Worm (Caenorhabditis elegans) whole organism, L4 larva: Measurements from ENCODE around the gene M01H9.3.

Experiments used
- F10B5.3 ChIP-seq: sonication (generic microtip); optimal IDR thresholded peaks from 2 replicates; lab custom pipeline; 2016; ENCODE audit warnings: mild to moderate bottlenecking, missing genetic modification characterization, missing compliant biosample characterization
- F26F4.8 ChIP-seq: fragments of 200-800 bp; sonication (Bioruptor generic); conservative IDR thresholded peaks from 2 replicates; pipeline ENCODE4 v1.3.6; 2022; ENCODE audit warnings: missing genetic modification characterization, missing compliant biosample characterization
- F37D6.2 ChIP-seq: sonication (generic microtip); optimal IDR thresholded peaks from 2 replicates; lab custom pipeline; 2016; ENCODE audit warnings: mild to moderate bottlenecking, missing genetic modification characterization, missing compliant biosample characterization
- F44E2.7 ChIP-seq: fragments of 200-800 bp; sonication (Bioruptor generic); IDR thresholded peaks from 2 replicates; pipeline ENCODE4 v2.1.2; 2022; ENCODE audit warnings: missing genetic modification characterization, missing compliant biosample characterization
- F49E8.2 ChIP-seq: sonication (generic microtip); optimal IDR thresholded peaks from 2 replicates; lab custom pipeline; 2016; ENCODE audit warnings: missing compliant biosample characterization, mild to moderate bottlenecking, missing genetic modification characterization, borderline replicate concordance
- R02D3.7 ChIP-seq: fragments of 150-350 bp; sonication (generic microtip); optimal IDR thresholded peaks from 3 replicates; lab custom pipeline; 2014; ENCODE audit warnings: missing biosample characterization, missing genetic modification characterization
- Y105C5A.15 ChIP-seq: fragments of 200-800 bp; sonication (Bioruptor generic); IDR thresholded peaks from 2 replicates; pipeline ENCODE4 v1.3.6; 2022; ENCODE audit warnings: missing genetic modification characterization, missing compliant biosample characterization
- Y48G9A.11 ChIP-seq: fragments of 200-800 bp; sonication (Bioruptor generic); IDR thresholded peaks from 2 replicates; pipeline ENCODE4 v1.3.6; 2022; ENCODE audit warnings: missing genetic modification reagents, missing genetic modification characterization, missing compliant biosample characterization
- Y75B8A.6 ChIP-seq: fragments of 200-800 bp; sonication (Bioruptor generic); IDR thresholded peaks from 2 replicates; pipeline ENCODE4 v1.3.6; 2022; ENCODE audit warnings: missing genetic modification reagents, missing genetic modification characterization, missing compliant biosample characterization
- ZK337.2 ChIP-seq: fragments of 200-800 bp; sonication (Bioruptor generic); IDR thresholded peaks from 2 replicates; pipeline ENCODE4 v1.3.6; 2022; ENCODE audit warnings: missing genetic modification reagents, missing genetic modification characterization, missing compliant biosample characterization
- aha-1 ChIP-seq: fragments of 150-350 bp; peaks from one replicate; lab custom pipeline; 2014; ENCODE audit warnings: missing biosample characterization, missing genetic modification characterization
- attf-4 ChIP-seq: sonication (generic microtip); optimal IDR thresholded peaks from 3 replicates; lab custom pipeline; 2017; ENCODE audit warnings: missing biosample characterization, missing genetic modification characterization
- cey-2 ChIP-seq: sonication (generic microtip); optimal IDR thresholded peaks from 3 replicates; lab custom pipeline; 2017; ENCODE audit warnings: missing genetic modification characterization, mild to moderate bottlenecking, missing compliant biosample characterization, antibody characterized with exemption, borderline replicate concordance; ENCODE audit not compliant: insufficient read depth
- daf-8 ChIP-seq: fragments of 200-800 bp; sonication (Bioruptor generic); IDR thresholded peaks from 2 replicates; pipeline ENCODE4 v1.3.6; 2022; ENCODE audit warnings: missing genetic modification characterization, missing compliant biosample characterization
- dpl-1 ChIP-seq: fragments of 150-350 bp; optimal IDR thresholded peaks from 2 replicates; lab custom pipeline; 2014; ENCODE audit warnings: missing biosample characterization, missing genetic modification reagents, missing genetic modification characterization
- duxl-1 ChIP-seq: sonication (generic microtip); optimal IDR thresholded peaks from 2 replicates; lab custom pipeline; 2016; ENCODE audit warnings: mild to moderate bottlenecking, missing genetic modification characterization, moderate library complexity, missing compliant biosample characterization; ENCODE audit not compliant: poor library complexity
- dve-1 ChIP-seq: sonication (generic microtip); optimal IDR thresholded peaks from 2 replicates; lab custom pipeline; 2017; ENCODE audit warnings: antibody characterized with exemption, mild to moderate bottlenecking, missing genetic modification characterization, missing compliant biosample characterization; ENCODE audit not compliant: insufficient read depth
- fos-1 ChIP-seq: fragments of 150-350 bp; optimal IDR thresholded peaks from 2 replicates; lab custom pipeline; 2014; ENCODE audit warnings: missing biosample characterization, missing genetic modification characterization
- jun-1 ChIP-seq: fragments of 150-350 bp; optimal IDR thresholded peaks from 2 replicates; lab custom pipeline; 2014; ENCODE audit warnings: missing biosample characterization, missing genetic modification reagents, missing genetic modification characterization
- lim-7 ChIP-seq: fragments of 200-800 bp; sonication (Bioruptor generic); IDR thresholded peaks from 2 replicates; pipeline ENCODE4 v1.3.6; 2022; ENCODE audit warnings: missing genetic modification characterization, missing compliant biosample characterization
- lin-15B ChIP-seq: fragments of 150-350 bp; sonication (generic microtip); optimal IDR thresholded peaks from 3 replicates; lab custom pipeline; 2014; ENCODE audit warnings: missing biosample characterization, missing genetic modification characterization
- lin-39 ChIP-seq: fragments of 150-350 bp; optimal IDR thresholded peaks from 2 replicates; lab custom pipeline; 2014; ENCODE audit warnings: missing biosample characterization, missing genetic modification reagents, missing genetic modification characterization
- lsy-2 ChIP-seq, 2 experiments: fragments of 150-350 bp in 1 of 2; sonication (generic microtip) in 1 of 2; optimal IDR thresholded peaks; 2 replicates each; lab custom pipeline; 2014 to 2017; ENCODE audit warnings: missing biosample characterization in 2 of 2, missing genetic modification characterization in 2 of 2
- madf-5 ChIP-seq, 2 experiments: fragments of 200-800 bp; sonication (Bioruptor generic); IDR thresholded peaks; 2 replicates each; pipeline ENCODE4 v1.3.6; 2022; ENCODE audit warnings: missing compliant biosample characterization in 2 of 2, missing genetic modification characterization in 2 of 2
- mdl-1 ChIP-seq, 2 experiments: fragments of 150-350 bp in 1 of 2; sonication (generic microtip) in 1 of 2; optimal IDR thresholded peaks; 2 replicates each; lab custom pipeline; 2014 to 2017; ENCODE audit warnings: missing biosample characterization in 2 of 2, missing genetic modification characterization in 2 of 2
- mdt-29 ChIP-seq: fragments of 200-800 bp; sonication (Bioruptor generic); IDR thresholded peaks from 2 replicates; pipeline ENCODE4 v1.3.6; 2022; ENCODE audit warnings: missing genetic modification reagents, missing genetic modification characterization, missing compliant biosample characterization
- mes-2 ChIP-seq: sonication (generic microtip); optimal IDR thresholded peaks from 2 replicates; lab custom pipeline; 2016; ENCODE audit warnings: missing genotype, mild to moderate bottlenecking, missing genetic modification characterization, missing compliant biosample characterization; ENCODE audit not compliant: poor library complexity, severe bottlenecking
- nhr-10 ChIP-seq: fragments of 150-350 bp; optimal IDR thresholded peaks from 2 replicates; lab custom pipeline; 2014; ENCODE audit warnings: missing biosample characterization, missing genetic modification characterization
- nhr-102 ChIP-seq: sonication (generic microtip); optimal IDR thresholded peaks from 2 replicates; lab custom pipeline; 2016; ENCODE audit warnings: mild to moderate bottlenecking, missing genetic modification characterization, moderate library complexity, missing compliant biosample characterization
- nhr-111 ChIP-seq: fragments of 200-800 bp; sonication (Bioruptor generic); optimal IDR thresholded peaks from 2 replicates; lab custom pipeline; 2018; ENCODE audit warnings: mild to moderate bottlenecking, missing genetic modification characterization, missing compliant biosample characterization
- nhr-237 ChIP-seq: sonication (generic microtip); optimal IDR thresholded peaks from 2 replicates; lab custom pipeline; 2017; ENCODE audit warnings: missing biosample characterization, missing genetic modification characterization
- nhr-25 ChIP-seq: sonication (generic microtip); optimal IDR thresholded peaks from 2 replicates; lab custom pipeline; 2017; ENCODE audit warnings: missing genetic modification characterization, mild to moderate bottlenecking, missing compliant biosample characterization, antibody characterized with exemption, moderate library complexity, borderline replicate concordance; ENCODE audit not compliant: insufficient read depth
- nhr-28 ChIP-seq: fragments of 150-350 bp; optimal IDR thresholded peaks from 2 replicates; lab custom pipeline; 2014; ENCODE audit warnings: missing biosample characterization, missing genetic modification characterization
- nhr-42 ChIP-seq: fragments of 200-800 bp; sonication (Bioruptor generic); IDR thresholded peaks from 2 replicates; pipeline ENCODE4 v1.3.6; 2022; ENCODE audit warnings: missing genetic modification characterization, missing compliant biosample characterization
- pqm-1 ChIP-seq: sonication (generic microtip); optimal IDR thresholded peaks from 2 replicates; lab custom pipeline; 2017; ENCODE audit warnings: missing biosample characterization, missing genetic modification characterization
- rbr-2 ChIP-seq: sonication (generic microtip); optimal IDR thresholded peaks from 2 replicates; lab custom pipeline; 2016; ENCODE audit warnings: missing genotype, missing genetic modification characterization, missing compliant biosample characterization
- set-16 ChIP-seq: fragments of 200-800 bp; sonication (Bioruptor generic); IDR thresholded peaks from 2 replicates; pipeline ENCODE4 v1.3.6; 2022; ENCODE audit warnings: missing genetic modification reagents, missing genetic modification characterization, missing compliant biosample characterization
- skn-1 ChIP-seq: fragments of 150-350 bp; optimal IDR thresholded peaks from 2 replicates; lab custom pipeline; 2014; ENCODE audit warnings: missing biosample characterization, missing genetic modification characterization
- snpc-1.2 ChIP-seq: fragments of 200-800 bp; sonication (Bioruptor generic); IDR thresholded peaks from 2 replicates; pipeline ENCODE4 v1.3.6; 2022; ENCODE audit warnings: missing genetic modification reagents, missing genetic modification characterization, missing compliant biosample characterization
- spr-1 ChIP-seq: sonication (generic microtip); optimal IDR thresholded peaks from 2 replicates; lab custom pipeline; 2016; ENCODE audit warnings: mild to moderate bottlenecking, missing genetic modification characterization, missing compliant biosample characterization
- tag-97 ChIP-seq: fragments of 200-800 bp; sonication (Bioruptor generic); IDR thresholded peaks from 2 replicates; pipeline ENCODE4 v1.3.6; 2022; ENCODE audit warnings: missing genetic modification characterization, missing compliant biosample characterization
- unc-130 ChIP-seq: sonication (generic microtip); optimal IDR thresholded peaks from 2 replicates; lab custom pipeline; 2016; ENCODE audit warnings: missing genetic modification reagents, missing genetic modification characterization, missing compliant biosample characterization
- unc-39 ChIP-seq: sonication (generic microtip); optimal IDR thresholded peaks from 2 replicates; lab custom pipeline; 2017; ENCODE audit warnings: missing biosample characterization, missing genetic modification characterization
- unc-62 ChIP-seq, 3 experiments: fragments of 150-350 bp in 1 of 3; sonication (generic microtip); optimal IDR thresholded peaks in 2 of 3; peaks in 1 of 3; 1 replicate in 1 of 3; 2 replicates in 2 of 3; lab custom pipeline; 2014 to 2017; ENCODE audit warnings: missing biosample characterization in 3 of 3, missing genetic modification characterization in 3 of 3, missing genetic modification reagents in 3 of 3, missing genotype in 1 of 3
- vab-7 ChIP-seq: fragments of 200-800 bp; sonication (Bioruptor generic); IDR thresholded peaks from 2 replicates; pipeline ENCODE4 v1.3.6; 2022; ENCODE audit warnings: missing genetic modification reagents, missing genetic modification characterization, missing compliant biosample characterization
- zfp-3 ChIP-seq: fragments of 200-800 bp; sonication (Bioruptor generic); conservative IDR thresholded peaks from 2 replicates; pipeline ENCODE4 v1.3.6; 2022; ENCODE audit warnings: missing genetic modification reagents, missing genetic modification characterization, missing compliant biosample characterization
- zip-2 ChIP-seq: fragments of 150-350 bp; optimal IDR thresholded peaks from 2 replicates; lab custom pipeline; 2014; ENCODE audit warnings: missing biosample characterization, missing genetic modification characterization
- ztf-7 ChIP-seq: fragments of 150-350 bp; optimal IDR thresholded peaks from 2 replicates; lab custom pipeline; 2014; ENCODE audit warnings: missing biosample characterization, missing genetic modification characterization

Gene M01H9.3

DNA sequence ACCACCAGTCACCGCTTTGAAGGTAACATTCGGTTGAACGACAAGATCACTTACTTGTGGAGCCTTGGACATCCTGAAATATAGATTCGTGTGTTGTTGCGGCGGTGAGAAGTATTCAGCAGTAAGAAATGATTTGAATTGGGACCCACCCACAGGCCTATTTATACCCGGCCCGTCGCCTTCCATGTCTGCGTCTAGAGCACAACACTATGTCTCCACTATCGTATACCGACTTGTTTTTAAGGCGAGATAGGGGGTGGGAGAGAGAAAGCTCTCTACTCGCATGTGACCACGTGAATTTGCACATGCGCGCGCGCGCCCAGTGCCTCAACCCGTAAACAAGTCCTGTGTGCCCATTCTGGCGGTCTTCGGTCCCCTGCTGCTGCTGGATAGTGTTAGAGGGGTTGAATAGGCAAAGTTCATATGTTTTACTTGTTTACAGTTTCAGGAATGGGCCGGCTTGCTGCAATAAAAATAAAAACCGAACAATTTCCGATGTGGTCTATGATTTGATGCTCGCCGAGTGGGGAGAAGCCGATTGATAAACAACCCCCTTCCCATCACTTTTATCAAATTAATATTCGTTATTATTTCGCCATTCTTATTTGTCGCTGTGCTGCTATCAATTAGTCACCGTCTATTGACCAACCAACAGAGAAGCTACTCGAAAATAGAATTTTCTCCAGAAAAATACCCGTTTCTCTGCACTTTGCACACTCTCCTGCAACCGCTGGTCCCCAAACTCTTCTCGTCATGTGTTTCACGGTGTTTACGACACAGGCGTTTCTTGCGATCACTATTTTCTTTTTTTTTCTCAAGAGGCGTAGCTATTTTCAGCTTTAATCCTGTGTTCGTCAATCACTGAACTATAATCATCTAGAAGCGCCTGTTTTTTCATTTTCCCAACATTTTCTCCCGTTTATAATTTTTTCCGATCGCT lies 6.8 kb downstream of the M01H9.3 start (continued):
- TF ChIP-seq nhr-10 (no peak), nhr-25 (tag; lab: Kevin White, UChicago) (peak; percentile 71), snpc-1.2 (GFP tag; lab: Robert Waterston, UW) (no peak), F26F4.8 (no peak), dpl-1 (GFP tag; lab: Kevin White, UChicago) (peak; percentile 25), nhr-28 (tag; lab: Kevin White, UChicago) (peak; percentile 13), F37D6.2 (tag; lab: Kevin White, UChicago) (peak; percentile 18), vab-7 (GFP tag; lab: Robert Waterston, UW) (no peak), madf-5 (GFP tag; IDR thresholded peaks at IDR 0.05; lab: Robert Waterston, UW) (0 out of 4 replicates have a peak, but pooled peaks of 1 of the 2 experiments have one; percentile 35), skn-1 (no peak), lsy-2 (tag; optimal IDR thresholded peaks at IDR 0.05; lab: Kevin White, UChicago) (peak; percentile 60 to 67), unc-62 (GFP tag; optimal IDR thresholded peaks at IDR 0.05 in 1 of 2; lab: Kevin White, UChicago) (peak in 1 of 2 experiments; percentile 67), unc-62 (tag; optimal IDR thresholded peaks at IDR 0.05; lab: Kevin White, UChicago) (no peak), attf-4 (tag; lab: Kevin White, UChicago) (no peak), nhr-42 (GFP tag; lab: Robert Waterston, UW) (0 out of 2 replicates have a peak, but pooled peaks have one; percentile 14), rbr-2 (tag; lab: Kevin White, UChicago) (peak; percentile 79), R02D3.7 (tag; lab: Kevin White, UChicago) (no peak), lim-7 (GFP tag; lab: Robert Waterston, UW) (peak; percentile 66), mdl-1 (tag; optimal IDR thresholded peaks at IDR 0.05; lab: Kevin White, UChicago) (peak; percentile 74 to 99), spr-1 (no peak), pqm-1 (no peak), zfp-3 (peak; percentile 65), daf-8 (GFP tag; lab: Robert Waterston, UW) (no peak), mes-2 (tag; lab: Kevin White, UChicago) (peak; percentile 49), F10B5.3 (tag; lab: Kevin White, UChicago) (no peak), aha-1 (tag; lab: Kevin White, UChicago) (peak; percentile 96), Y48G9A.11 (GFP tag; lab: Robert Waterston, UW) (no peak), fos-1 (tag; lab: Kevin White, UChicago) (no peak), ZK337.2 (no peak), set-16 (GFP tag; lab: Robert Waterston, UW) (peak; percentile 77), Y105C5A.15 (GFP tag; lab: Robert Waterston, UW) (peak; percentile 20; the same call in 1 of the 2 replicates), unc-39 (no peak), ztf-7 (tag; lab: Kevin White, UChicago) (no peak), jun-1 (no peak), lin-15B (tag; lab: Kevin White, UChicago) (no peak), mdt-29 (GFP tag; lab: Robert Waterston, UW) (no peak; the same call in 1 of the 2 replicates), zip-2 (tag; lab: Kevin White, UChicago) (no peak), nhr-111 (no peak), tag-97 (GFP tag; lab: Robert Waterston, UW) (no peak), nhr-102 (tag; lab: Kevin White, UChicago) (peak; percentile 51), lin-39 (tag; lab: Kevin White, UChicago) (no peak), F44E2.7 (GFP tag; lab: Robert Waterston, UW) (no peak), duxl-1 (tag; lab: Kevin White, UChicago) (peak; percentile 36), Y75B8A.6 (no peak), unc-130 (GFP tag; lab: Kevin White, UChicago) (no peak), F49E8.2 (tag; lab: Kevin White, UChicago) (no peak), nhr-237 (tag; lab: Kevin White, UChicago) (no peak), cey-2 (tag; lab: Kevin White, UChicago) (no peak), dve-1 (tag; lab: Kevin White, UChicago) (peak; percentile 75)
